Worm (Caenorhabditis elegans): Measurements from ENCODE around the gene fahd-1.

The fahd-1 gene

ce11 chrIII:7872776-7873175 is 19.3 kb upstream of the fahd-1 start:
- TF ChIP-seq R02D3.7 (tag; optimal IDR thresholded peaks at IDR 0.05) (no peak), lsy-12 (tag; optimal IDR thresholded peaks at IDR 0.05) (no peak), mdl-1 (tag; optimal IDR thresholded peaks at IDR 0.05) (no peak), snpc-4 (tag; optimal IDR thresholded peaks at IDR 0.05) (no peak), elt-3 (tag; optimal IDR thresholded peaks at IDR 0.05) (no peak), unc-39 (tag; optimal IDR thresholded peaks at IDR 0.05) (no peak), lin-15B (tag; optimal IDR thresholded peaks at IDR 0.05) (no peak), ceh-16 (tag; optimal IDR thresholded peaks at IDR 0.05) (no peak), hmg-11 (tag; optimal IDR thresholded peaks at IDR 0.05) (no peak), ceh-9 (tag; optimal IDR thresholded peaks at IDR 0.05) (no peak), nhr-77 (tag; optimal IDR thresholded peaks at IDR 0.05) (no peak), nhr-237 (tag; optimal IDR thresholded peaks at IDR 0.05) (no peak), sea-2 (GFP tag; optimal IDR thresholded peaks at IDR 0.05) (no peak), unc-62 (GFP tag; optimal IDR thresholded peaks at IDR 0.05) (no peak), eor-1 (tag; optimal IDR thresholded peaks at IDR 0.05) (no peak), tbx-2 (tag; optimal IDR thresholded peaks at IDR 0.05) (no peak), pha-4 (tag; optimal IDR thresholded peaks at IDR 0.05) (no peak), skn-1 (tag; optimal IDR thresholded peaks at IDR 0.05) (no peak), nhr-12 (tag; optimal IDR thresholded peaks at IDR 0.05) (no peak)

ce11 chrIII:7873481-7873880 is 18.6 kb upstream of the fahd-1 start, which contains the start of gene tyr-1:
TSS of gene tyr-1 (plus strand) at chrIII:7873781.
- TF ChIP-seq hmg-11 (tag; optimal IDR thresholded peaks at IDR 0.05) (no peak), egl-27 (tag; optimal IDR thresholded peaks at IDR 0.05) (no peak), ceh-28 (tag; optimal IDR thresholded peaks at IDR 0.05) (no peak), fos-1 (tag; optimal IDR thresholded peaks at IDR 0.05) (no peak), jun-1 (tag; optimal IDR thresholded peaks at IDR 0.05) (no peak), pqm-1 (tag; optimal IDR thresholded peaks at IDR 0.05) (no peak), ztf-11 (tag; optimal IDR thresholded peaks at IDR 0.05) (no peak), lsy-12 (tag; optimal IDR thresholded peaks at IDR 0.05) (no peak), skn-1 (tag; optimal IDR thresholded peaks at IDR 0.05) (no peak), nfya-1 (tag; optimal IDR thresholded peaks at IDR 0.05; ENCODE audit: insufficient read depth) (no peak), nhr-67 (tag; optimal IDR thresholded peaks at IDR 0.05) (no peak), ceh-16 (tag; optimal IDR thresholded peaks at IDR 0.05) (no peak), zag-1 (tag; optimal IDR thresholded peaks at IDR 0.05) (no peak)

DNA sequence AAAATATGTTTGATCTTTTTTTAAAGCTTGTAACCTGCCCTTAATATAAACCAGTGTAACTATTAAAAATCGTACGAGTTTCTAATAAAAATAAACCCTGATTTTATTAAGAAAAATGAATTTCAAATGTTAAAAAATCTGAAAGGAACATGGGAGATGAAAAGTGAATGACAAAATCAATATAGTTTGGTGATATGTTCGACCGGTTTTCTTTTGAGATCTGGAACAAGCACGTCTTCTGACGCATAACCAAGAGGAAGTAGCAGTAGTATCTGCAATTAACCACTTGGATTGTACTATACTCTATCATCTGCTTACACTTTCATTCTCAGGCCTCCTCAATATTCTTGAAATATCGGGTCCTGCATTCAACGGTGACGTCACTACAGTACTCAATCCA is 15.0 kb upstream of the fahd-1 start:
- no peak for TF ChIP-seq elt-3 (tag; optimal IDR thresholded peaks at IDR 0.05)
- no peak for TF ChIP-seq ZK546.5 (tag; optimal IDR thresholded peaks at IDR 0.05)
- no peak for TF ChIP-seq lin-39 (tag; optimal IDR thresholded peaks at IDR 0.05)
- no peak for TF ChIP-seq aly-2 (tag; optimal IDR thresholded peaks at IDR 0.05)
- TF ChIP-seq pqm-1 (tag; optimal IDR thresholded peaks at IDR 0.05), result no peak
- no peak for TF ChIP-seq lin-15B (tag; optimal IDR thresholded peaks at IDR 0.05)
- TF ChIP-seq ztf-4 (tag; optimal IDR thresholded peaks at IDR 0.05), result no peak
- TF ChIP-seq nhr-43 (tag; optimal IDR thresholded peaks at IDR 0.05; ENCODE audit: poor library complexity, severe bottlenecking), result no peak
- no peak for TF ChIP-seq unc-39 (tag; optimal IDR thresholded peaks at IDR 0.05)
- TF ChIP-seq tbx-2 (tag; optimal IDR thresholded peaks at IDR 0.05), result no peak
- TF ChIP-seq ama-1 (optimal IDR thresholded peaks at IDR 0.05), result no peak
- no peak for TF ChIP-seq nhr-77 (tag; optimal IDR thresholded peaks at IDR 0.05)
- TF ChIP-seq fos-1 (tag; optimal IDR thresholded peaks at IDR 0.05), result no peak
- TF ChIP-seq snpc-4 (tag; optimal IDR thresholded peaks at IDR 0.05), result no peak

DNA sequence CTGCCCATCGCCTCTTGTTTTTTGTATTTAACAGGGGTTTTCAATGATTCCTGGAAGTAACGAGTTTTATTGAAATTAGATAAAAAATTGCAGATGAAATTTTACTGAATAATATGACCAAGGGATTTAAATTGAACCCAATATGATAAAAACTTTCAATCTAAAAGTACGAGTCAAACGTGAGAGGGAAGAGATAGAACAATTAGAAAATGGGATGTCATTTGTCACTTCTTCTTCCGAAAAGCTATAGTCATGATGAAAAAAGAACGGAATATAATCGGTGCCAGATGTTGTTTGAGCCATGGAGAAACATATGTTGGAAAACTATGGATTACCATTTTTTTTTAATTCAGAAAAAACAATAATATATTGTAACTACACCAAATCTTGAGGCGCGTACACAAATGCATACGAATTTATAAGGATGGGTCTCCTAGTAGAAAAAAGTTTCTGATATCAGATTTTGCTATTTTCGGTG is 13.2 kb upstream of the fahd-1 start, which contains the start of gene sup-18:
sup-18 (minus strand) TSS at position 51 of the 478 bp plus-strand sequence.
- TF ChIP-seq ZK546.5 (tag; optimal IDR thresholded peaks at IDR 0.05) (no peak), elt-3 (tag; optimal IDR thresholded peaks at IDR 0.05) (no peak), ztf-11 (tag; optimal IDR thresholded peaks at IDR 0.05) (no peak), zag-1 (tag; optimal IDR thresholded peaks at IDR 0.05) (no peak), fkh-2 (tag; optimal IDR thresholded peaks at IDR 0.05) (no peak)

DNA sequence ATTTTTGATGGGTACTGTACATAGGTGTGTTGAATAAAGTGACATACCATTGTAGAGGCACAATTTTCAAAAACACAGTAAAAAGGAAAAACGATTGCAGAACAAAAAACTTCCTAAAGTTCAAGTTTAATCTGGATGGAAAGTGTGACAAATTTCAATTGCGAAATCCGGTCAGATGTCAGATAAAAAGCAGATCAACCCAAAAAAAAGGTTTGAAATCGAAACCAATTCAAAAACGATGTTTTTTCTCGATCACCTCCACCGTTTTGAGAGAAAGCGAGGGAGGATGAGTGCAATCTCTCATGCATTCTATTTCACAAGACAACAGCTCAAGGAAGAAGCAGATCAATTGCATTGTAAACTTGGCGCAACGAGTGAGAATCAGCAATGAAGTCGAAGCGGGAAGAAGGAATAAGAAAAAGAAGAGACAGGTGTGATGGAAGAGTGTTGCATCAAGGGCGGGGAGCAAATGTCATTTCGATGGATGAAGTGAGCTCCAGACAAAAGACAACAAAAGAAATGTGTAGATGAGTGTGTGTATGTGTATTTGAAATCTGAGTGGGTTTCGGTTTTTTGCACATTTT is 11.8 kb upstream of the fahd-1 start:
- no peak for TF ChIP-seq ztf-11 (tag; optimal IDR thresholded peaks at IDR 0.05)
- no peak for TF ChIP-seq snpc-4 (tag; optimal IDR thresholded peaks at IDR 0.05)
- TF ChIP-seq lsy-12 (tag; optimal IDR thresholded peaks at IDR 0.05), result no peak
- no peak for TF ChIP-seq egl-27 (tag; optimal IDR thresholded peaks at IDR 0.05)
- TF ChIP-seq mml-1 (tag; optimal IDR thresholded peaks at IDR 0.05), result no peak
- no peak for TF ChIP-seq mdl-1 (tag; optimal IDR thresholded peaks at IDR 0.05)
- TF ChIP-seq ama-1 (optimal IDR thresholded peaks at IDR 0.05), result no peak
- TF ChIP-seq tbx-2 (tag; optimal IDR thresholded peaks at IDR 0.05), result no peak
- no peak for TF ChIP-seq ztf-4 (tag; optimal IDR thresholded peaks at IDR 0.05)
- no peak for TF ChIP-seq daf-12 (tag; optimal IDR thresholded peaks at IDR 0.05)
- TF ChIP-seq nhr-12 (tag; optimal IDR thresholded peaks at IDR 0.05), result no peak
- no peak for TF ChIP-seq fkh-2 (tag; optimal IDR thresholded peaks at IDR 0.05)
- no peak for TF ChIP-seq jun-1 (tag; optimal IDR thresholded peaks at IDR 0.05)
- no peak for TF ChIP-seq unc-62 (GFP tag; optimal IDR thresholded peaks at IDR 0.05)
